Worm (Caenorhabditis elegans): ENCODE results near the gene cnc-4.

Gene cnc-4

ce11 chrV:1465932-1466331 lies 18.9 kb downstream of the cnc-4 start:
- TF ChIP-seq W03F9.2 (tag; optimal IDR thresholded peaks at IDR 0.05) (no peak), him-1 (tag; optimal IDR thresholded peaks at IDR 0.05) (no peak), dao-5 (tag; optimal IDR thresholded peaks at IDR 0.05) (no peak)

ce11 chrV:1466949-1467348 lies 20.0 kb downstream of the cnc-4 start:
- TF ChIP-seq W03F9.2 (tag; optimal IDR thresholded peaks at IDR 0.05) (no peak), dao-5 (tag; optimal IDR thresholded peaks at IDR 0.05) (no peak), him-1 (tag; optimal IDR thresholded peaks at IDR 0.05) (no peak)

- TF ChIP-seq him-1 (tag; optimal IDR thresholded peaks at IDR 0.05), result no peak
- no peak for TF ChIP-seq W03F9.2 (tag; optimal IDR thresholded peaks at IDR 0.05)
- no peak for TF ChIP-seq dao-5 (tag; optimal IDR thresholded peaks at IDR 0.05)
These were observed 20.4 kb downstream of the cnc-4 start, which contains the start of gene gid-8 for ce11 chrV:1467444-1467843. Gene gid-8, plus strand, starts transcription at chrV:1467744.

- no peak for TF ChIP-seq W03F9.2 (tag; optimal IDR thresholded peaks at IDR 0.05)
These were observed 21.9 kb downstream of the cnc-4 start for ce11 chrV:1468905-1469304.

ce11 chrV:1471078-1471969 lies 24.3 kb downstream of the cnc-4 start:
- no peak for TF ChIP-seq dao-5 (tag; optimal IDR thresholded peaks at IDR 0.05)
- no peak for TF ChIP-seq him-1 (tag; optimal IDR thresholded peaks at IDR 0.05)
- TF ChIP-seq W03F9.2 (tag; optimal IDR thresholded peaks at IDR 0.05), result peak; percentile 45

- TF ChIP-seq dao-5 (tag; optimal IDR thresholded peaks at IDR 0.05) (no peak), W03F9.2 (tag; optimal IDR thresholded peaks at IDR 0.05) (no peak), him-1 (tag; optimal IDR thresholded peaks at IDR 0.05) (no peak)
These were observed 25.0 kb downstream of the cnc-4 start for ce11 chrV:1471977-1472376.

- TF ChIP-seq W03F9.2 (tag; optimal IDR thresholded peaks at IDR 0.05) (no peak), him-1 (tag; optimal IDR thresholded peaks at IDR 0.05) (no peak), dao-5 (tag; optimal IDR thresholded peaks at IDR 0.05) (no peak)
These were observed 25.6 kb downstream of the cnc-4 start for ce11 chrV:1472569-1472968.

ce11 chrV:1474486-1475125 lies 27.6 kb downstream of the cnc-4 start, which contains the start of the genes F53E2.2 and unc-60:
Gene F53E2.2, plus strand, starts transcription at chrV:1475086.
Gene unc-60, plus strand, starts transcription at chrV:1475086.
- TF ChIP-seq dao-5 (tag; optimal IDR thresholded peaks at IDR 0.05), result peak; percentile 54
- no peak for TF ChIP-seq W03F9.2 (tag; optimal IDR thresholded peaks at IDR 0.05)
- peak; percentile 85 for TF ChIP-seq him-1 (tag; optimal IDR thresholded peaks at IDR 0.05)

ce11 chrV:1476284-1476792 lies 29.3 kb downstream of the cnc-4 start:
- TF ChIP-seq W03F9.2 (tag; optimal IDR thresholded peaks at IDR 0.05) (no peak), dao-5 (tag; optimal IDR thresholded peaks at IDR 0.05) (no peak), him-1 (tag; optimal IDR thresholded peaks at IDR 0.05) (no peak)

- TF ChIP-seq dao-5 (tag; optimal IDR thresholded peaks at IDR 0.05) (no peak), W03F9.2 (tag; optimal IDR thresholded peaks at IDR 0.05) (no peak), him-1 (tag; optimal IDR thresholded peaks at IDR 0.05) (no peak)
These were observed 29.8 kb downstream of the cnc-4 start for ce11 chrV:1476841-1477240.

ce11 chrV:1480841-1481240 lies 33.8 kb downstream of the cnc-4 start:
- TF ChIP-seq dao-5 (tag; optimal IDR thresholded peaks at IDR 0.05) (no peak), him-1 (tag; optimal IDR thresholded peaks at IDR 0.05) (no peak), W03F9.2 (tag; optimal IDR thresholded peaks at IDR 0.05) (no peak)

ce11 chrV:1481742-1482141 lies 34.7 kb downstream of the cnc-4 start, which contains the start of gene C38C3.4:
Gene C38C3.4, plus strand, starts transcription at chrV:1482042.
- no peak for TF ChIP-seq dao-5 (tag; optimal IDR thresholded peaks at IDR 0.05)
- TF ChIP-seq him-1 (tag; optimal IDR thresholded peaks at IDR 0.05), result no peak
- TF ChIP-seq W03F9.2 (tag; optimal IDR thresholded peaks at IDR 0.05), result no peak

- TF ChIP-seq W03F9.2 (tag; optimal IDR thresholded peaks at IDR 0.05) (no peak), him-1 (tag; optimal IDR thresholded peaks at IDR 0.05) (no peak), dao-5 (tag; optimal IDR thresholded peaks at IDR 0.05) (no peak)
These were observed 39.0 kb downstream of the cnc-4 start for ce11 chrV:1486031-1486430.

- TF ChIP-seq him-1 (tag; optimal IDR thresholded peaks at IDR 0.05) (no peak), dao-5 (tag; optimal IDR thresholded peaks at IDR 0.05) (no peak), W03F9.2 (tag; optimal IDR thresholded peaks at IDR 0.05) (no peak)
These were observed 40.3 kb downstream of the cnc-4 start for ce11 chrV:1487262-1487661.

All from whole organism, L4/young adult.